Fruit fly (Drosophila melanogaster) whole organism, embryonic: Measurements from ENCODE around the gene CG17364.

Experiments used
- CG6175 ChIP-seq: fragments of 200-800 bp; sonication (Bioruptor generic); IDR thresholded peaks from 3 replicates; pipeline ENCODE4 v1.3.6; 2022; ENCODE audit warnings: missing biosample characterization, missing genetic modification characterization
- D19B ChIP-seq: fragments of 200-800 bp; sonication (Bioruptor generic); optimal IDR thresholded peaks from 2 replicates; lab custom pipeline; 2017; ENCODE audit warnings: missing biosample characterization, mild to moderate bottlenecking, missing genetic modification characterization
- Xrp1 ChIP-seq: fragments of 200-800 bp; sonication (Bioruptor generic); IDR thresholded peaks from 2 replicates; pipeline ENCODE4 v1.3.6; 2022; ENCODE audit warnings: missing biosample characterization, missing genetic modification characterization
- chm ChIP-seq: fragments of 200-800 bp; sonication (Bioruptor generic); IDR thresholded peaks from 2 replicates; pipeline ENCODE4 v1.3.6; 2022; ENCODE audit warnings: missing biosample characterization, missing genetic modification characterization
- sqz ChIP-seq: fragments of 200-800 bp; sonication (Bioruptor generic); optimal IDR thresholded peaks from 3 replicates; lab custom pipeline; 2018; ENCODE audit warnings: missing biosample characterization, mild to moderate bottlenecking, missing genetic modification characterization

DNA sequence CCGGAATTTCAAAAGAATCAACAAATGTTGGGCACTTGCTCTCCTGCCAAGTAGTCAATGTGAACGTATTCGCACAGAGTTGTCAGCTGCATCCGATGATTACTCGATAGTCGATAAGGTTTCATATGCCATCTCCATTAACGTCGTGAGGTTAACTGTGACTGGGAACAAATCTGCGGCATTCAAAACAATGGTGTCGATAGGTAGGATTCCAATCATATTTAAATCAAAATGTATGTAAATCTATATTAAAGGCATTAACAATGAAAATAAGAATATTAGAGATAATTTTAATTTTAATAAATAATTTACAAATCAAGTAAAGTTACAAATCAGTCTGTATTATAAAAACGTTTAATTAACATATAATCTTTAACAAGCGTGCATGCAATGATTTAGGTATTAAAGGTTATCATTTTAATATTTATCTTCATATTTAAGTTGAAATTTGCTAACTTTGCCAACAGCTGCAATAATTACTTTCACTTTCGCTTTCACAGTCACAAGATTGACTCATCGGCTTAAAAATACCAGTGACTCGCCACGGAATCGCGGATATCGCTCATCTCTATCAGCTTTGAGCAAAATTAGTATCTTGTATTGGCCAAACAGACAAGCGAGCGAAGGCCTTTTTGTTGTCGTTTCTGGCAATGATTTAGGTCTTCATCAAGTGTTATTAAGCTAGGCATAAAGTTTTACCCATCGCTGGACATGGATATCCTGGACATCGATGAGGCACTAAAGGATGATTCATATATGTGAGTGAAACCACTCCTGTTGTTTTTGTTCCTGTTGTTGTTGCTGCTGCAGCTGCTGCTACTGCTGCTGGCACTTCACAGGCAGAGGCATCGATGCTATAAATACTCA is 28.3 kb downstream of the CG17364 start, which contains the start of the genes Meics, Nxf3 and ssp2:
- TF ChIP-seq sqz (GFP tag; lab: Kevin White, UChicago) = no peak
- no peak for TF ChIP-seq Xrp1 (GFP tag; lab: Robert Waterston, UW)
- peak; percentile 63 for TF ChIP-seq chm
- TF ChIP-seq CG6175 (GFP tag; lab: Robert Waterston, UW) = no peak
- no peak for TF ChIP-seq D19B (GFP tag; lab: Kevin White, UChicago)
